Worm (Caenorhabditis elegans) whole organism, L4 larva: ENCODE measurements around the gene kqt-1.

Experiments
- D1046.2 ChIP-seq: fragments of 200-800 bp; sonication (Bioruptor generic); IDR thresholded peaks from 2 replicates; pipeline ENCODE4 v1.3.6; 2022; ENCODE audit warnings: missing genetic modification characterization, missing compliant biosample characterization
- F10B5.3 ChIP-seq: sonication (generic microtip); optimal IDR thresholded peaks from 2 replicates; lab custom pipeline; 2016; ENCODE audit warnings: mild to moderate bottlenecking, missing genetic modification characterization, missing compliant biosample characterization
- F37D6.2 ChIP-seq: sonication (generic microtip); optimal IDR thresholded peaks from 2 replicates; lab custom pipeline; 2016; ENCODE audit warnings: mild to moderate bottlenecking, missing genetic modification characterization, missing compliant biosample characterization
- Y105C5A.15 ChIP-seq: fragments of 200-800 bp; sonication (Bioruptor generic); IDR thresholded peaks from 2 replicates; pipeline ENCODE4 v1.3.6; 2022; ENCODE audit warnings: missing genetic modification characterization, missing compliant biosample characterization
- Y48G9A.11 ChIP-seq: fragments of 200-800 bp; sonication (Bioruptor generic); IDR thresholded peaks from 2 replicates; pipeline ENCODE4 v1.3.6; 2022; ENCODE audit warnings: missing genetic modification reagents, missing genetic modification characterization, missing compliant biosample characterization
- ZK546.5 ChIP-seq, 2 experiments: sonication (generic microtip); optimal IDR thresholded peaks; 2 replicates each; lab custom pipeline; 2017; ENCODE audit warnings: missing biosample characterization in 2 of 2, missing genetic modification characterization in 2 of 2
- aha-1 ChIP-seq: fragments of 150-350 bp; peaks from one replicate; lab custom pipeline; 2014; ENCODE audit warnings: missing biosample characterization, missing genetic modification characterization
- arid-1 ChIP-seq: fragments of 200-800 bp; sonication (Bioruptor generic); conservative IDR thresholded peaks from 2 replicates; pipeline ENCODE4 v1.3.6; 2022; ENCODE audit warnings: missing genetic modification reagents, missing genetic modification characterization, missing compliant biosample characterization
- ces-1 ChIP-seq: fragments of 150-350 bp; sonication (generic microtip); optimal IDR thresholded peaks from 4 replicates; lab custom pipeline; 2014; ENCODE audit warnings: missing biosample characterization, missing genetic modification reagents, missing genetic modification characterization
- daf-16 ChIP-seq, 3 experiments: sonication (generic microtip); optimal IDR thresholded peaks; 2 replicates each; lab custom pipeline; 2016 to 2017; ENCODE audit warnings: missing genetic modification characterization in 3 of 3, missing genetic modification reagents in 3 of 3, mild to moderate bottlenecking in 2 of 3, missing compliant biosample characterization in 2 of 3, missing biosample characterization in 1 of 3, moderate library complexity in 1 of 3
- daf-19 ChIP-seq: fragments of 200-800 bp; sonication (Bioruptor generic); conservative IDR thresholded peaks from 2 replicates; pipeline ENCODE4 v1.3.6; 2022; ENCODE audit warnings: missing genetic modification characterization, missing compliant biosample characterization
- dmd-6 ChIP-seq: fragments of 200-800 bp; sonication (Bioruptor generic); IDR thresholded peaks from 2 replicates; pipeline ENCODE4 v1.3.6; 2022; ENCODE audit warnings: missing genetic modification reagents, missing genetic modification characterization, missing compliant biosample characterization
- dmd-9 ChIP-seq: fragments of 200-800 bp; sonication (Bioruptor generic); IDR thresholded peaks from 2 replicates; pipeline ENCODE4 v1.3.6; 2022; ENCODE audit warnings: missing genetic modification reagents, missing genetic modification characterization, missing compliant biosample characterization
- hlh-11 ChIP-seq: fragments of 200-800 bp; sonication (Bioruptor generic); optimal IDR thresholded peaks from 2 replicates; lab custom pipeline; 2018; ENCODE audit warnings: mild to moderate bottlenecking, missing genetic modification characterization, missing compliant biosample characterization
- hlh-30 ChIP-seq: sonication (generic microtip); optimal IDR thresholded peaks from 2 replicates; lab custom pipeline; 2017; ENCODE audit warnings: antibody characterized with exemption, mild to moderate bottlenecking, missing genetic modification characterization, missing compliant biosample characterization; ENCODE audit not compliant: insufficient read depth
- hmg-1.1 ChIP-seq: fragments of 200-800 bp; sonication (Bioruptor generic); IDR thresholded peaks from 2 replicates; pipeline ENCODE4 v1.3.6; 2022; ENCODE audit warnings: missing genetic modification reagents, missing genetic modification characterization, missing compliant biosample characterization
- lin-1 ChIP-seq: fragments of 200-800 bp; sonication (Bioruptor generic); IDR thresholded peaks from 2 replicates; pipeline ENCODE4 v1.3.6; 2022; ENCODE audit warnings: missing genetic modification reagents, missing genetic modification characterization, missing compliant biosample characterization
- lin-29 ChIP-seq: fragments of 200-800 bp; sonication (Bioruptor generic); IDR thresholded peaks from 2 replicates; pipeline ENCODE4 v1.3.6; 2022; ENCODE audit warnings: missing genetic modification reagents, missing genetic modification characterization, missing compliant biosample characterization
- lin-39 ChIP-seq: fragments of 150-350 bp; optimal IDR thresholded peaks from 2 replicates; lab custom pipeline; 2014; ENCODE audit warnings: missing biosample characterization, missing genetic modification reagents, missing genetic modification characterization
- lir-3 ChIP-seq: sonication (generic microtip); optimal IDR thresholded peaks from 2 replicates; lab custom pipeline; 2016; ENCODE audit warnings: mild to moderate bottlenecking, missing genetic modification characterization, missing compliant biosample characterization
- madf-5 ChIP-seq, 2 experiments: fragments of 200-800 bp; sonication (Bioruptor generic); IDR thresholded peaks; 2 replicates each; pipeline ENCODE4 v1.3.6; 2022; ENCODE audit warnings: missing compliant biosample characterization in 2 of 2, missing genetic modification characterization in 2 of 2
- mdl-1 ChIP-seq, 2 experiments: fragments of 150-350 bp in 1 of 2; sonication (generic microtip) in 1 of 2; optimal IDR thresholded peaks; 2 replicates each; lab custom pipeline; 2014 to 2017; ENCODE audit warnings: missing biosample characterization in 2 of 2, missing genetic modification characterization in 2 of 2
- nhr-10 ChIP-seq: fragments of 150-350 bp; optimal IDR thresholded peaks from 2 replicates; lab custom pipeline; 2014; ENCODE audit warnings: missing biosample characterization, missing genetic modification characterization
- nhr-102 ChIP-seq: sonication (generic microtip); optimal IDR thresholded peaks from 2 replicates; lab custom pipeline; 2016; ENCODE audit warnings: mild to moderate bottlenecking, missing genetic modification characterization, moderate library complexity, missing compliant biosample characterization
- nhr-237 ChIP-seq: sonication (generic microtip); optimal IDR thresholded peaks from 2 replicates; lab custom pipeline; 2017; ENCODE audit warnings: missing biosample characterization, missing genetic modification characterization
- nhr-28 ChIP-seq: fragments of 150-350 bp; optimal IDR thresholded peaks from 2 replicates; lab custom pipeline; 2014; ENCODE audit warnings: missing biosample characterization, missing genetic modification characterization
- nhr-48 ChIP-seq: sonication (generic microtip); optimal IDR thresholded peaks from 2 replicates; lab custom pipeline; 2016; ENCODE audit warnings: mild to moderate bottlenecking, missing genetic modification characterization, missing compliant biosample characterization
- pha-4 ChIP-seq, 2 experiments: fragments of 150-350 bp in 1 of 2; fragments of 200-800 bp in 1 of 2; sonication (Bioruptor generic) in 1 of 2; IDR thresholded peaks in 1 of 2; optimal IDR thresholded peaks in 1 of 2; 2 replicates each; pipeline versions ENCODE4 v1.3.6 to Lab custom; 2014 to 2022; ENCODE audit warnings: missing genetic modification characterization in 2 of 2, missing genetic modification reagents in 2 of 2, missing biosample characterization in 1 of 2, missing compliant biosample characterization in 1 of 2
- pqm-1 ChIP-seq: sonication (generic microtip); optimal IDR thresholded peaks from 2 replicates; lab custom pipeline; 2017; ENCODE audit warnings: missing biosample characterization, missing genetic modification characterization
- sdz-12 ChIP-seq: fragments of 200-800 bp; sonication (Bioruptor generic); optimal IDR thresholded peaks from 2 replicates; lab custom pipeline; 2018; ENCODE audit warnings: mild to moderate bottlenecking, missing genetic modification characterization, missing compliant biosample characterization
- skn-1 ChIP-seq: fragments of 150-350 bp; optimal IDR thresholded peaks from 2 replicates; lab custom pipeline; 2014; ENCODE audit warnings: missing biosample characterization, missing genetic modification characterization
- tag-97 ChIP-seq: fragments of 200-800 bp; sonication (Bioruptor generic); IDR thresholded peaks from 2 replicates; pipeline ENCODE4 v1.3.6; 2022; ENCODE audit warnings: missing genetic modification characterization, missing compliant biosample characterization
- tra-1 ChIP-seq: fragments of 200-800 bp; sonication (Bioruptor generic); IDR thresholded peaks from 2 replicates; pipeline ENCODE4 v1.3.6; 2022; ENCODE audit warnings: missing genetic modification reagents, missing genetic modification characterization, missing compliant biosample characterization
- unc-130 ChIP-seq: sonication (generic microtip); optimal IDR thresholded peaks from 2 replicates; lab custom pipeline; 2016; ENCODE audit warnings: missing genetic modification reagents, missing genetic modification characterization, missing compliant biosample characterization
- unc-62 ChIP-seq, 3 experiments: fragments of 150-350 bp in 1 of 3; sonication (generic microtip); optimal IDR thresholded peaks in 2 of 3; peaks in 1 of 3; 1 replicate in 1 of 3; 2 replicates in 2 of 3; lab custom pipeline; 2014 to 2017; ENCODE audit warnings: missing biosample characterization in 3 of 3, missing genetic modification characterization in 3 of 3, missing genetic modification reagents in 3 of 3, missing genotype in 1 of 3
- vab-7 ChIP-seq: fragments of 200-800 bp; sonication (Bioruptor generic); IDR thresholded peaks from 2 replicates; pipeline ENCODE4 v1.3.6; 2022; ENCODE audit warnings: missing genetic modification reagents, missing genetic modification characterization, missing compliant biosample characterization
- zfp-3 ChIP-seq: fragments of 200-800 bp; sonication (Bioruptor generic); conservative IDR thresholded peaks from 2 replicates; pipeline ENCODE4 v1.3.6; 2022; ENCODE audit warnings: missing genetic modification reagents, missing genetic modification characterization, missing compliant biosample characterization
- ztf-7 ChIP-seq: fragments of 150-350 bp; optimal IDR thresholded peaks from 2 replicates; lab custom pipeline; 2014; ENCODE audit warnings: missing biosample characterization, missing genetic modification characterization

The kqt-1 gene

DNA sequence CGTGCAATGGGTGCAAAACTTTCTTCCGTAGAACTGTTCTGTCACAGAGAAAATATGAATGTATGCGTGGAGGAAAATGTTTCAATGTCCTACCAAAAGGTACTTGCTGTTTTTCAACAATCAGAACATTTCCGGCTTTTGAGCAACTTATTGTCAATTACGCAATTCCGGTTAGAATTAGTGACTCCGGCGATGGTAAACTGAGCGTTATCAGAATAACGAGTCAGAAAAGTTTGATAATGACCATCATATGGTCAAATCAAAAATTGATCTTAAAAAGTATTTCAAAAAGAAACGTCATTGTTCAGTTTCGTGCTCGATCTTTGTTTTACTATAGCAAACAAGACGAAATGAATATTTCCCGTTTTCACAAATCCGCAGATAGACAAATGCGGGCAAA, 38.0 kb downstream of the kqt-1 start:
- TF ChIP-seq F10B5.3 (tag; lab: Kevin White, UChicago) (no peak), daf-16 (GFP tag; optimal IDR thresholded peaks at IDR 0.05; lab: Kevin White, UChicago) (no peak), daf-16 (tag; optimal IDR thresholded peaks at IDR 0.05; lab: Kevin White, UChicago) (peak; percentile 40), madf-5 (GFP tag; IDR thresholded peaks at IDR 0.05; lab: Robert Waterston, UW) (no peak), vab-7 (no peak), skn-1 (tag; lab: Kevin White, UChicago) (no peak), ZK546.5 (tag; optimal IDR thresholded peaks at IDR 0.05; lab: Kevin White, UChicago) (no peak), lin-29 (GFP tag; lab: Robert Waterston, UW) (no peak), arid-1 (GFP tag; lab: Robert Waterston, UW) (no peak), Y48G9A.11 (GFP tag; lab: Robert Waterston, UW) (no peak), dmd-6 (GFP tag; lab: Robert Waterston, UW) (peak; percentile 32), nhr-28 (tag; lab: Kevin White, UChicago) (peak; percentile 4), sdz-12 (no peak), pqm-1 (tag; lab: Kevin White, UChicago) (peak; percentile 55), lin-1 (GFP tag; lab: Robert Waterston, UW) (no peak), lir-3 (no peak), dmd-9 (no peak), ces-1 (no peak), unc-62 (GFP tag; optimal IDR thresholded peaks at IDR 0.05 in 1 of 2; lab: Kevin White, UChicago) (peak in 1 of 2 experiments; percentile 44), unc-62 (tag; optimal IDR thresholded peaks at IDR 0.05; lab: Kevin White, UChicago) (no peak), tag-97 (GFP tag; lab: Robert Waterston, UW) (no peak)

ce11 chrX:6662267-6662666, 43.5 kb downstream of the kqt-1 start:
- TF ChIP-seq unc-130, result no peak
- no peak for TF ChIP-seq daf-16 (GFP tag; optimal IDR thresholded peaks at IDR 0.05; lab: Kevin White, UChicago)
- peak; percentile 34 for TF ChIP-seq daf-16 (tag; optimal IDR thresholded peaks at IDR 0.05; lab: Kevin White, UChicago)
- TF ChIP-seq aha-1 (tag; lab: Kevin White, UChicago), result peak; percentile 60
- peak; percentile 17 for TF ChIP-seq hlh-11 (tag; lab: Kevin White, UChicago)
- TF ChIP-seq dmd-6 (GFP tag; lab: Robert Waterston, UW), result peak; percentile 42; the same call in 1 of the 2 replicates
- peak; percentile 42; the same call in 1 of the 2 replicates for TF ChIP-seq lin-1 (GFP tag; lab: Robert Waterston, UW)
- no peak for TF ChIP-seq daf-19 (GFP tag; lab: Robert Waterston, UW)

DNA sequence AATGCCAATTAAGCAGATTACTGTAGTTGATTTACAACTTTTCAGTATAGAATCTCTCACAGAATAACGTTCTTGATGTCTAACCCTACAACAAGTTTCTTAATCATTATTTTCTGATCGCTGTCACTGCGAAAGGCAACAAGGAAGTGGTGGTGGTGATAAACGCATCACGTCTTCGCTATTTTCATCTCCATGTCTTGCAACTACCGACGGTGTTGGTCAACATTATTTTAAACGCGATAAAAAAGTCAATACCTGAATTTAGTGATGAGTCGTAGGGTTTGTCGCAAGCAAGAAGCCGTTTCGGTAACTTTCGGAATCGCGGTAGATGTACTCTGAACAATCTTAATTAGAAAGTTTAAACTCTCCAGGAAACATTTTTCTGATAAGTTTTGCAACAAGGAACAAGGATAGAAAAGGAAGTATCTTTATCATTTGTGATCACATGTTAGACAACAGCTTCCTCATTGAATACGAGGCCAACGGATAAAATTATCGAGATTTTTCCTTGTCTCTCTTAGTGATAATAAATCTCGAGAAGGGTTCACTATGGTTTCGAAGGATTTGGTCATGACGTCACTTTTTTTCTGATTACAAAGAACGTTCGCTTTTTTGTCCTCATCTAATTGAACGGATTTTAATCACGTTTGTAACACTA, 45.1 kb downstream of the kqt-1 start:
- TF ChIP-seq daf-16 (GFP tag; optimal IDR thresholded peaks at IDR 0.05; lab: Kevin White, UChicago) (no peak), daf-16 (tag; optimal IDR thresholded peaks at IDR 0.05; lab: Kevin White, UChicago) (peak; percentile 2), nhr-102 (tag; lab: Kevin White, UChicago) (no peak), nhr-48 (tag; lab: Kevin White, UChicago) (peak; percentile 29), nhr-10 (peak; percentile 37), mdl-1 (tag; optimal IDR thresholded peaks at IDR 0.05; lab: Kevin White, UChicago) (peak in 1 of 2 experiments; percentile 8), zfp-3 (GFP tag; lab: Robert Waterston, UW) (no peak), ztf-7 (tag; lab: Kevin White, UChicago) (no peak), lin-39 (tag; lab: Kevin White, UChicago) (no peak), nhr-237 (tag; lab: Kevin White, UChicago) (no peak), aha-1 (tag; lab: Kevin White, UChicago) (no peak), lin-29 (GFP tag; lab: Robert Waterston, UW) (no peak), hlh-30 (tag; lab: Kevin White, UChicago) (peak; percentile 6), dmd-6 (GFP tag; lab: Robert Waterston, UW) (no peak), ZK546.5 (tag; optimal IDR thresholded peaks at IDR 0.05; lab: Kevin White, UChicago) (no peak), unc-62 (GFP tag; optimal IDR thresholded peaks at IDR 0.05 in 1 of 2; lab: Kevin White, UChicago) (peak in 1 of 2 experiments; percentile 75), unc-62 (tag; optimal IDR thresholded peaks at IDR 0.05; lab: Kevin White, UChicago) (no peak), hlh-11 (tag; lab: Kevin White, UChicago) (peak; percentile 38), D1046.2 (GFP tag; lab: Robert Waterston, UW) (no peak), hmg-1.1 (no peak), F37D6.2 (tag; lab: Kevin White, UChicago) (no peak), Y105C5A.15 (no peak), tra-1 (no peak), pha-4 (GFP tag; IDR thresholded peaks at IDR 0.05; lab: Robert Waterston, UW) (no peak), pha-4 (tag; optimal IDR thresholded peaks at IDR 0.05; lab: Kevin White, UChicago) (no peak)
